Fruit fly (Drosophila melanogaster) whole organism, embryonic: ENCODE measurements around the gene dpr10.
A peak's percentile ranks its signal among the peaks of the same experiment; 100 is the strongest.

ENCODE experiments used
- Antp ChIP-seq: fragments of 200-800 bp; sonication (Bioruptor generic); optimal IDR thresholded peaks from 3 replicates; lab custom pipeline; 2016; ENCODE audit warnings: missing biosample characterization, missing genetic modification characterization
- Asciz ChIP-seq: fragments of 200-800 bp; sonication (Bioruptor generic); optimal IDR thresholded peaks from 2 replicates; lab custom pipeline; 2017; ENCODE audit warnings: missing biosample characterization, mild to moderate bottlenecking, missing genetic modification characterization, missing genetic modification reagents
- CG10209 ChIP-seq: fragments of 200-800 bp; sonication (Bioruptor generic); optimal IDR thresholded peaks from 3 replicates; lab custom pipeline; 2017; ENCODE audit warnings: missing biosample characterization, mild to moderate bottlenecking, missing genetic modification characterization, missing genetic modification reagents
- CG10366 ChIP-seq: fragments of 200-800 bp; sonication (Bioruptor generic); IDR thresholded peaks from 2 replicates; pipeline ENCODE4 v1.3.6; 2022; ENCODE audit warnings: missing biosample characterization, missing genetic modification characterization
- CG10565 ChIP-seq: fragments of 200-800 bp; sonication (Bioruptor generic); optimal IDR thresholded peaks from 3 replicates; lab custom pipeline; 2016; ENCODE audit warnings: missing biosample characterization, mild to moderate bottlenecking, missing genetic modification characterization
- CG10959 ChIP-seq: fragments of 200-800 bp; sonication (Bioruptor generic); IDR thresholded peaks from 2 replicates; pipeline ENCODE4 v1.3.6; 2022; ENCODE audit warnings: missing biosample characterization, missing genetic modification characterization
- CG13424 ChIP-seq: fragments of 200-800 bp; sonication (Bioruptor generic); optimal IDR thresholded peaks from 2 replicates; lab custom pipeline; 2019; ENCODE audit warnings: missing biosample characterization, mild to moderate bottlenecking, missing genetic modification characterization, moderate library complexity
- CG15073 ChIP-seq: fragments of 200-800 bp; sonication (Bioruptor generic); optimal IDR thresholded peaks from 2 replicates; lab custom pipeline; 2016; ENCODE audit warnings: missing biosample characterization, missing genetic modification characterization
- CG17361 ChIP-seq: fragments of 200-800 bp; sonication (Bioruptor generic); IDR thresholded peaks from 3 replicates; pipeline ENCODE4 v1.3.6; 2022; ENCODE audit warnings: missing biosample characterization, missing genetic modification characterization
- CG17612 ChIP-seq: fragments of 200-800 bp; sonication (Bioruptor generic); IDR thresholded peaks from 2 replicates; pipeline ENCODE4 v1.3.6; 2022; ENCODE audit warnings: missing biosample characterization, missing genetic modification characterization
- CG1832 ChIP-seq: fragments of 200-800 bp; sonication (Bioruptor generic); optimal IDR thresholded peaks from 2 replicates; lab custom pipeline; 2017; ENCODE audit warnings: missing biosample characterization, mild to moderate bottlenecking, missing genetic modification characterization, inconsistent platforms
- CG2120 ChIP-seq: fragments of 200-800 bp; sonication (Bioruptor generic); optimal IDR thresholded peaks from 3 replicates; lab custom pipeline; 2016; ENCODE audit warnings: missing biosample characterization, missing genetic modification characterization
- CG30431 ChIP-seq: fragments of 200-800 bp; sonication (Bioruptor generic); optimal IDR thresholded peaks from 2 replicates; lab custom pipeline; 2017; ENCODE audit warnings: missing biosample characterization, missing genetic modification characterization
- CG3281 ChIP-seq: fragments of 200-800 bp; sonication (Bioruptor generic); optimal IDR thresholded peaks from 3 replicates; lab custom pipeline; 2017; ENCODE audit warnings: missing biosample characterization, mild to moderate bottlenecking, missing genetic modification characterization
- CG33213 ChIP-seq: fragments of 200-800 bp; sonication (Bioruptor generic); optimal IDR thresholded peaks from 3 replicates; lab custom pipeline; 2016; ENCODE audit warnings: missing biosample characterization, missing genetic modification characterization
- CG3726 ChIP-seq: fragments of 200-800 bp; sonication (Bioruptor generic); IDR thresholded peaks from 3 replicates; pipeline ENCODE4, ENCODE4 v1.3.6; 2022; ENCODE audit warnings: missing biosample characterization, missing genetic modification characterization
- CG6813 ChIP-seq: fragments of 200-800 bp; sonication (Bioruptor generic); optimal IDR thresholded peaks from 2 replicates; lab custom pipeline; 2017; ENCODE audit warnings: missing biosample characterization, missing genetic modification characterization, mild to moderate bottlenecking, moderate library complexity, missing genetic modification reagents
- CG7271 ChIP-seq: fragments of 200-800 bp; sonication (Bioruptor generic); optimal IDR thresholded peaks from 2 replicates; lab custom pipeline; 2018; ENCODE audit warnings: missing biosample characterization, mild to moderate bottlenecking, missing genetic modification characterization, moderate library complexity
- CG8290 ChIP-seq, 3 experiments: fragments of 200-800 bp; sonication (Bioruptor generic); optimal IDR thresholded peaks; 2 replicates each; lab custom pipeline; 2016 to 2019; ENCODE audit warnings: missing biosample characterization in 3 of 3, missing genetic modification characterization in 3 of 3, mild to moderate bottlenecking in 2 of 3, moderate library complexity in 1 of 3
- CG8359 ChIP-seq: fragments of 200-800 bp; sonication (Bioruptor generic); optimal IDR thresholded peaks from 2 replicates; lab custom pipeline; 2017; ENCODE audit warnings: missing biosample characterization, mild to moderate bottlenecking, missing genetic modification characterization, borderline replicate concordance
- CG8944 ChIP-seq: fragments of 200-800 bp; sonication (Bioruptor generic); optimal IDR thresholded peaks from 3 replicates; lab custom pipeline; 2016; ENCODE audit warnings: missing biosample characterization, missing genetic modification characterization
- D19A ChIP-seq: fragments of 200-800 bp; optimal IDR thresholded peaks from 3 replicates; lab custom pipeline; 2019; ENCODE audit warnings: missing biosample characterization, mild to moderate bottlenecking, missing genetic modification characterization, moderate library complexity
- Dip2 ChIP-seq: fragments of 200-800 bp; sonication (Bioruptor generic); IDR thresholded peaks from 2 replicates; pipeline ENCODE4 v1.3.6; 2022; ENCODE audit warnings: missing biosample characterization, missing genetic modification characterization
- Dip3 ChIP-seq: fragments of 200-800 bp; sonication (Bioruptor generic); optimal IDR thresholded peaks from 3 replicates; lab custom pipeline; 2016; ENCODE audit warnings: missing biosample characterization, missing genetic modification characterization
- Dll ChIP-seq: fragments of 200-800 bp; sonication (Bioruptor generic); IDR thresholded peaks from 4 replicates; pipeline ENCODE4 v1.3.6; 2022; ENCODE audit warnings: missing biosample characterization, missing genetic modification characterization; ENCODE audit not compliant: partially characterized antibody
- E2f1 ChIP-seq: fragments of 200-800 bp; sonication (Bioruptor generic); IDR thresholded peaks from 2 replicates; pipeline ENCODE4 v1.3.6; 2022; ENCODE audit warnings: missing biosample characterization, missing genetic modification characterization
- ERR ChIP-seq: fragments of 200-800 bp; sonication (Bioruptor generic); optimal IDR thresholded peaks from 2 replicates; lab custom pipeline; 2016; ENCODE audit warnings: missing biosample characterization, missing genetic modification characterization
- Elba2 ChIP-seq: fragments of 200-800 bp; sonication (Bioruptor generic); optimal IDR thresholded peaks from 3 replicates; lab custom pipeline; 2016; ENCODE audit warnings: missing biosample characterization, missing genetic modification characterization
- HLH54F ChIP-seq: fragments of 200-800 bp; sonication (Bioruptor generic); optimal IDR thresholded peaks from 3 replicates; lab custom pipeline; 2016; ENCODE audit warnings: missing biosample characterization, missing genetic modification characterization
- Hr39 ChIP-seq: fragments of >200 bp; optimal IDR thresholded peaks from 2 replicates; lab custom pipeline; 2017
- MBD-R2 ChIP-seq: fragments of 200-800 bp; sonication (Bioruptor generic); IDR thresholded peaks from 2 replicates; pipeline ENCODE4 v1.3.6; 2022; ENCODE audit warnings: missing biosample characterization, missing genetic modification characterization
- Med ChIP-seq: fragments of 200-800 bp; sonication (Bioruptor generic); peaks from one replicate; lab custom pipeline; 2016; ENCODE audit warnings: missing biosample characterization, missing genetic modification characterization, mild to moderate bottlenecking, inconsistent platforms, moderate library complexity
- Meics ChIP-seq: fragments of 200-800 bp; sonication (Bioruptor generic); optimal IDR thresholded peaks from 2 replicates; lab custom pipeline; 2017; ENCODE audit warnings: missing biosample characterization, mild to moderate bottlenecking, missing genetic modification characterization
- Oli ChIP-seq: fragments of 200-800 bp; sonication (Bioruptor generic); optimal IDR thresholded peaks from 2 replicates; lab custom pipeline; 2018; ENCODE audit warnings: missing biosample characterization, mild to moderate bottlenecking, missing genetic modification characterization, moderate library complexity
- Opbp ChIP-seq: fragments of 200-800 bp; sonication (Bioruptor generic); IDR thresholded peaks from 3 replicates; pipeline ENCODE4 v1.3.6; 2022; ENCODE audit warnings: missing biosample characterization, missing genetic modification characterization; ENCODE audit not compliant: partially characterized antibody
- Sox102F ChIP-seq: fragments of 200-800 bp; sonication (Bioruptor generic); optimal IDR thresholded peaks from 2 replicates; lab custom pipeline; 2018; ENCODE audit warnings: missing biosample characterization, mild to moderate bottlenecking, missing genetic modification characterization, moderate library complexity
- Xrp1 ChIP-seq: fragments of 200-800 bp; sonication (Bioruptor generic); IDR thresholded peaks from 2 replicates; pipeline ENCODE4 v1.3.6; 2022; ENCODE audit warnings: missing biosample characterization, missing genetic modification characterization
- ara ChIP-seq: fragments of 200-800 bp; sonication (Bioruptor generic); IDR thresholded peaks from 2 replicates; pipeline ENCODE4 v1.3.6; 2022; ENCODE audit warnings: missing biosample characterization, missing genetic modification characterization
- ash1 ChIP-seq: fragments of 200-800 bp; sonication (Bioruptor generic); optimal IDR thresholded peaks from 2 replicates; lab custom pipeline; 2018; ENCODE audit warnings: missing biosample characterization, mild to moderate bottlenecking, missing genetic modification characterization
- chif ChIP-seq, 2 experiments: fragments of 200-800 bp; sonication (Bioruptor generic); optimal IDR thresholded peaks; 3 replicates each; lab custom pipeline; 2016; ENCODE audit warnings: missing biosample characterization in 2 of 2, missing genetic modification characterization in 2 of 2
- chinmo ChIP-seq: fragments of 200-800 bp; sonication (Bioruptor generic); IDR thresholded peaks from 4 replicates; pipeline ENCODE4 v1.3.6; 2022; ENCODE audit warnings: missing biosample characterization, missing genetic modification characterization; ENCODE audit not compliant: partially characterized antibody
- esg ChIP-seq: fragments of 200-800 bp; sonication (Bioruptor generic); conservative IDR thresholded peaks from 2 replicates; pipeline ENCODE4 v1.3.6; 2022; ENCODE audit warnings: missing biosample characterization, missing genetic modification characterization
- hb ChIP-seq: fragments of 200-800 bp; sonication (Bioruptor generic); IDR thresholded peaks from 3 replicates; pipeline ENCODE4 v1.3.6; 2022; ENCODE audit warnings: missing biosample characterization, missing genetic modification characterization; ENCODE audit not compliant: partially characterized antibody
- jigr1 ChIP-seq: fragments of 200-800 bp; sonication (Bioruptor generic); IDR thresholded peaks from 3 replicates; pipeline ENCODE4 v1.3.6; 2022; ENCODE audit warnings: missing biosample characterization, missing genetic modification characterization
- luna ChIP-seq: fragments of 200-800 bp; sonication (Bioruptor generic); optimal IDR thresholded peaks from 2 replicates; lab custom pipeline; 2016; ENCODE audit warnings: missing biosample characterization, missing genetic modification characterization
- nerfin-2 ChIP-seq: fragments of 200-800 bp; sonication (Bioruptor generic); IDR thresholded peaks from 2 replicates; pipeline ENCODE4 v1.3.6; 2022; ENCODE audit warnings: missing biosample characterization, missing genetic modification characterization; ENCODE audit not compliant: partially characterized antibody
- sr ChIP-seq: fragments of 200-800 bp; sonication (Bioruptor generic); IDR thresholded peaks from 3 replicates; pipeline ENCODE4 v1.3.6; 2022; ENCODE audit warnings: missing biosample characterization, missing genetic modification characterization
- tgo ChIP-seq: fragments of 200-800 bp; sonication (Bioruptor generic); IDR thresholded peaks from 3 replicates; pipeline ENCODE4 v1.3.6; 2022; ENCODE audit warnings: missing biosample characterization, missing genetic modification characterization
- zf30C ChIP-seq: fragments of 200-800 bp; sonication (Bioruptor generic); optimal IDR thresholded peaks from 3 replicates; lab custom pipeline; 2018; ENCODE audit warnings: missing biosample characterization, mild to moderate bottlenecking, missing genetic modification characterization

The dpr10 gene

DNA sequence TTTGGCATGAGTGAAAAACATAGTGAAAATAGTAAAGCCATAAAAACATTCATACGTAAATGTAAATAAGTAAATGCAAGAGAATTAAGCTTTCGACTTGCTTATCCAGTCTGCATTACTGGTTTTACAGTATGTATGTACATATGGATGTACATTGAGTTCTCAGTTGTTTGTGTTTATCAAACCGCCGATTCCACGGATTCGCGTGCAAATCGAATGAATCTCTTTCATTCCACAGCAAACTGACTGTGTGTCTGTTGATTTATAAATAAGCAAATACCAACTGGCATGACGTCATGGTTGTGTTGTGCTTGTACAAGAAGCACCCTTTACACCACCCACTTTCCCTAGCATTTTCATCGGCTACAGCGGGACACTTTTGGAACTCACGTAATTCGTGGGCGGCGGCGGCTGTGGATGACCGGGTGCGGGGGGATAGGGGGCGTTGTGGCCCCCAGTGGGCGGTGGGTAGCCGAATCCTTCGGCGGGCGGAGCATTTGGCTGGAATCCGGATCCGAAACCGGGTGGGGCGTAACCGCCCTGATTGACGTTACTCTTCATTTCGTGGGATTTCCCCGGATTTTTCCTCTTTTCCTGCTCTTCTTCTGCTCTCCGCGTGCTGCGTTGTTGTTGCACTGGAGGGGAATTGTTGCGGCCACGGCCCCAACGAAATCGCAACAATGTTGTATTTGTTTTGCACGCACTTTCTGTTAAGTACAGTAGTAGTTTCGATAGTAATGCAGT is 38.7 kb upstream of the dpr10 start (continued):
- TF ChIP-seq ERR (GFP tag; lab: Kevin White, UChicago) (no peak), CG8359 (GFP tag; lab: Kevin White, UChicago) (no peak), Hr39 (peak; percentile 39), CG10565 (GFP tag; lab: Kevin White, UChicago) (no peak), Dip3 (GFP tag; lab: Kevin White, UChicago) (no peak), CG33213 (GFP tag; lab: Kevin White, UChicago) (no peak), ara (GFP tag; lab: Robert Waterston, UW) (0 out of 2 replicates have a peak, but pooled peaks have one; percentile 4), Antp (GFP tag; lab: Kevin White, UChicago) (no peak), E2f1 (GFP tag; lab: Robert Waterston, UW) (no peak), CG15073 (GFP tag; lab: Kevin White, UChicago) (no peak), jigr1 (GFP tag; lab: Robert Waterston, UW) (no peak), chif (GFP tag; optimal IDR thresholded peaks at IDR 0.05; lab: Kevin White, UChicago) (no peak), CG10209 (no peak), CG17361 (GFP tag; lab: Robert Waterston, UW) (no peak), Elba2 (GFP tag; lab: Kevin White, UChicago) (no peak), zf30C (GFP tag; lab: Kevin White, UChicago) (no peak), Xrp1 (GFP tag; lab: Robert Waterston, UW) (no peak), CG3281 (GFP tag; lab: Kevin White, UChicago) (no peak), tgo (GFP tag; lab: Robert Waterston, UW) (no peak), CG7271 (tag; lab: Kevin White, UChicago) (no peak), CG10959 (GFP tag; lab: Robert Waterston, UW) (no peak), MBD-R2 (GFP tag; lab: Robert Waterston, UW) (no peak; the same call in 1 of the 2 replicates), Sox102F (GFP tag; lab: Kevin White, UChicago) (no peak), chinmo (GFP tag; lab: Robert Waterston, UW) (no peak), CG6813 (GFP tag; lab: Kevin White, UChicago) (no peak), Dip2 (GFP tag; lab: Robert Waterston, UW) (no peak), CG8944 (GFP tag; lab: Kevin White, UChicago) (no peak), HLH54F (GFP tag; lab: Kevin White, UChicago) (no peak), Opbp (GFP tag; lab: Robert Waterston, UW) (no peak), Asciz (GFP tag; lab: Kevin White, UChicago) (no peak), Oli (tag; lab: Kevin White, UChicago) (no peak), D19A (tag; lab: Kevin White, UChicago) (peak; percentile 5), CG2120 (GFP tag; lab: Kevin White, UChicago) (no peak), Dll (GFP tag; lab: Robert Waterston, UW) (0 out of 4 replicates have a peak, but pooled peaks have one; percentile 40), nerfin-2 (GFP tag; lab: Robert Waterston, UW) (no peak), hb (GFP tag; lab: Robert Waterston, UW) (no peak), ash1 (GFP tag; lab: Kevin White, UChicago) (no peak), CG3726 (no peak), CG30431 (GFP tag; lab: Kevin White, UChicago) (no peak), CG13424 (tag; lab: Kevin White, UChicago) (no peak), CG10366 (GFP tag; lab: Robert Waterston, UW) (no peak), Med (GFP tag; lab: Kevin White, UChicago) (peak; percentile 47), CG1832 (GFP tag; lab: Kevin White, UChicago) (no peak), luna (GFP tag; lab: Kevin White, UChicago) (no peak), CG17612 (GFP tag; lab: Robert Waterston, UW) (no peak), Meics (GFP tag; lab: Kevin White, UChicago) (no peak), CG8290 (GFP tag; optimal IDR thresholded peaks at IDR 0.05; lab: Kevin White, UChicago) (no peak), CG8290 (tag; optimal IDR thresholded peaks at IDR 0.05; lab: Kevin White, UChicago) (peak in 1 of 2 experiments; percentile 9), esg (GFP tag; lab: Robert Waterston, UW) (no peak), sr (GFP tag; lab: Robert Waterston, UW) (0 out of 3 replicates have a peak, but pooled peaks have one; percentile 35)
